Worm (Caenorhabditis elegans): ENCODE data around the gene fbxa-96.

DNA sequence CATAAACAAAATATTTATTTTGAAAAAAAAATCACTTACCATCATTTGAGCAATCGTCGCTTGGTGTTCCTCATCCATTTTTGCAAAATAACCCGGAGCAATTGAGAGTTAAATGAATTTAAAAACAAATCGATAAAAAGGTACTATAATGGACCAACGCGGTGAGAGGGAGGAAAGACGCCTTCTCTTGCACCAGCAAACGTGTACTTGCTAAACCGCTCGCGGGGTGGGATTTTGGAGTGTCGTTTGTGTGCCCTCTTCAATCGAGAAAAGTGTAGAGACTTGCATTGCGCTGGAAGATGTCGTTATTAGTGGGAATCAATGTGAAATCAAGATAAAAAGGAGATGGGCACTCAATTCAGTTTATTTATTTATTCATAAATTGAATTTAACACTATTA is 23.6 kb upstream of the fbxa-96 start, which contains the start of gene H40L08.1:
- TF ChIP-seq ceh-13 (GFP tag; optimal IDR thresholded peaks at IDR 0.05) = no peak
- TF ChIP-seq ets-7 (tag; optimal IDR thresholded peaks at IDR 0.05) = no peak
- no peak for TF ChIP-seq flt-1 (GFP tag; IDR thresholded peaks at IDR 0.05)
- no peak for TF ChIP-seq hnd-1 (tag; optimal IDR thresholded peaks at IDR 0.05)
- no peak for TF ChIP-seq tbx-11 (GFP tag; IDR thresholded peaks at IDR 0.05)
- TF ChIP-seq B0310.2 (tag; optimal IDR thresholded peaks at IDR 0.05) = no peak
- no peak for TF ChIP-seq ama-1 (optimal IDR thresholded peaks at IDR 0.05)

Data from whole organism, early embryonic.